Worm (Caenorhabditis elegans): Measurements from ENCODE around the gene T05H4.11.

The T05H4.11 gene

ce11 chrV:6467676-6468075 lies 41.6 kb upstream of the T05H4.11 start:
- TF ChIP-seq ceh-32 (tag; optimal IDR thresholded peaks at IDR 0.05; ENCODE audit: poor library complexity) (no peak), nhr-10 (tag; optimal IDR thresholded peaks at IDR 0.05) (no peak), php-3 (GFP tag; IDR thresholded peaks at IDR 0.05) (no peak), hmg-1.1 (GFP tag; IDR thresholded peaks at IDR 0.05) (no peak), tag-97 (GFP tag; IDR thresholded peaks at IDR 0.05) (no peak), gei-8 (GFP tag; optimal IDR thresholded peaks at IDR 0.05) (no peak)

DNA sequence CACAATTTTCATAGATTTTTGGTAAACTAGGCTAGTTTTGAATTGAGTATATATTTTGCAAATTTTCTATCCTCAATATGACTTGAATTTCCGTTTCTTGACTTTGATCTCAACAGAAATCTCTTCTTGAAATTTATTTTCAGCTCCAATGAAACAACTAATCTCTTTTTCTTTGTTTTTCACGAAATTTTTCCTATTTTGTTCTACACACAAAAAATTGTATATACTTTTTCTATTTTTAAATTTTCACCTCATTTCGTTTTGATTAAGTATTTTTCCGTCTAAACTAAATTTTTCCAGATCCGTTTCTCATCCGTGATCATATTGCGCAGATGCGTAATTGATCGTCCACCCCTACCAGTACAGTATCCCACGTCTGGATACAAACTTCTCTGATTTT lies 38.7 kb upstream of the T05H4.11 start, which contains the start of gene unc-83:
TSS of gene unc-83 (plus strand) at position 301 of the 400 bp plus-strand sequence.
- TF ChIP-seq unc-62 (GFP tag; optimal IDR thresholded peaks at IDR 0.05 in 1 of 2) = peak in 1 of 2 experiments; percentile 45
- no peak for TF ChIP-seq unc-62 (tag; optimal IDR thresholded peaks at IDR 0.05)
- no peak for TF ChIP-seq zfp-3 (GFP tag; conservative IDR thresholded peaks at IDR 0.05)

ce11 chrV:6464238-6464637 lies 38.2 kb upstream of the T05H4.11 start:
- TF ChIP-seq nhr-10 (tag; optimal IDR thresholded peaks at IDR 0.05) = no peak
- TF ChIP-seq nhr-41 (GFP tag; IDR thresholded peaks at IDR 0.05) = no peak
- no peak for TF ChIP-seq aly-2 (tag; optimal IDR thresholded peaks at IDR 0.05)
- no peak for TF ChIP-seq ztf-11 (tag; optimal IDR thresholded peaks at IDR 0.05)
- TF ChIP-seq F37D6.2 (tag; optimal IDR thresholded peaks at IDR 0.05) = no peak

- peak; percentile 32 for TF ChIP-seq dpl-1 (GFP tag; optimal IDR thresholded peaks at IDR 0.05)
- peak; percentile 76 for TF ChIP-seq nhr-28 (tag; optimal IDR thresholded peaks at IDR 0.05)
- TF ChIP-seq skn-1 (tag; optimal IDR thresholded peaks at IDR 0.05) = no peak
- no peak for TF ChIP-seq rbr-2 (tag; optimal IDR thresholded peaks at IDR 0.05)
- TF ChIP-seq zip-11 (GFP tag; IDR thresholded peaks at IDR 0.05) = no peak
- TF ChIP-seq T26A8.4 (GFP tag; IDR thresholded peaks at IDR 0.05) = no peak
- no peak for TF ChIP-seq nhr-10 (tag; optimal IDR thresholded peaks at IDR 0.05)
- no peak for TF ChIP-seq daf-19 (GFP tag; conservative IDR thresholded peaks at IDR 0.05)
- peak; percentile 73 for TF ChIP-seq hlh-30 (tag; optimal IDR thresholded peaks at IDR 0.05; ENCODE audit: insufficient read depth)
- TF ChIP-seq dmd-6 (GFP tag; IDR thresholded peaks at IDR 0.05) = peak; percentile 32; the same call in 1 of the 2 replicates
- TF ChIP-seq hlh-11 (tag; optimal IDR thresholded peaks at IDR 0.05) = peak; percentile 51
- TF ChIP-seq nhr-77 (tag; optimal IDR thresholded peaks at IDR 0.05) = peak; percentile 16
- TF ChIP-seq tag-97 (GFP tag; IDR thresholded peaks at IDR 0.05) = no peak
- no peak for TF ChIP-seq lim-7 (GFP tag; IDR thresholded peaks at IDR 0.05)
- no peak for TF ChIP-seq lin-29 (GFP tag; IDR thresholded peaks at IDR 0.05)
- TF ChIP-seq php-3 (GFP tag; IDR thresholded peaks at IDR 0.05) = 0 out of 2 replicates have a peak, but pooled peaks have one; percentile 31
- TF ChIP-seq dve-1 (tag; optimal IDR thresholded peaks at IDR 0.05; ENCODE audit: insufficient read depth) = peak; percentile 27
- TF ChIP-seq ceh-20 (GFP tag; IDR thresholded peaks at IDR 0.05) = no peak
- no peak for TF ChIP-seq daf-16 (GFP tag; optimal IDR thresholded peaks at IDR 0.05)
- peak; percentile 78 for TF ChIP-seq daf-16 (tag; optimal IDR thresholded peaks at IDR 0.05)
- no peak for TF ChIP-seq ceh-44 (GFP tag; IDR thresholded peaks at IDR 0.05)
- TF ChIP-seq aha-1 (tag) = peak; percentile 18
- no peak for TF ChIP-seq saeg-2 (GFP tag; IDR thresholded peaks at IDR 0.05)
- no peak for TF ChIP-seq nhr-6 (tag; optimal IDR thresholded peaks at IDR 0.05)
- no peak for TF ChIP-seq aly-2 (tag; optimal IDR thresholded peaks at IDR 0.05)
- no peak for TF ChIP-seq ZK337.2 (GFP tag; IDR thresholded peaks at IDR 0.05)
- peak; percentile 7 for TF ChIP-seq mep-1 (tag; optimal IDR thresholded peaks at IDR 0.05)
- no peak for TF ChIP-seq dmd-8 (GFP tag; IDR thresholded peaks at IDR 0.05)
- no peak for TF ChIP-seq nhr-48 (tag; optimal IDR thresholded peaks at IDR 0.05)
- TF ChIP-seq unc-62 (GFP tag; optimal IDR thresholded peaks at IDR 0.05 in 1 of 2) = no peak
- no peak for TF ChIP-seq unc-62 (tag; optimal IDR thresholded peaks at IDR 0.05)
Observed at ce11 chrV:6462606-6463005, 36.5 kb upstream of the T05H4.11 start.

All from whole organism, L4 larva.